Worm (Caenorhabditis elegans): Measurements from ENCODE around the gene W06B4.1.

DNA sequence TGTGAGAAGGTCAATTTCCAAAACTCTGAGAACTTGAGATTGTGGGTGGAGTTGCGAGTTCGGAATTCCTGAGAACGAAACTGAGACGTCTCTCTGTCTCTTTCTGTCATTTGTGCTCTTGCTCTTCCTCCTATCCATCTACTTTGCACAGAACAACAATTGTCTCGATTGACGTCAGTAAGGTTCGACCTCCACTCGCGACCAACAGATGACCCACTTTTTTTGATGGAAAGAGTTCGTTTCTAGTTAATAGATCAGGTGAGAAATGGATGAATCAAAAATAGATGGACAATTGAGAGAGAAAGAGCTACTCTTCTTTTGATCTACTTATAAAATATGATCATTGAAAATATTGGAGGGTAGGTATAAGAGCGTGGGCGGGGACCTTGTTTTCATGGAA lies 23.1 kb downstream of the W06B4.1 start:
- TF ChIP-seq B0035.1 (tag; optimal IDR thresholded peaks at IDR 0.05) (no peak), ztf-25 (GFP tag; IDR thresholded peaks at IDR 0.05) (no peak), nfya-2 (GFP tag; IDR thresholded peaks at IDR 0.05) (no peak), ccch-3 (GFP tag; optimal IDR thresholded peaks at IDR 0.05) (no peak), akir-1 (GFP tag; optimal IDR thresholded peaks at IDR 0.05) (no peak), T26A5.8 (tag; optimal IDR thresholded peaks at IDR 0.05) (no peak), F10E7.11 (tag; optimal IDR thresholded peaks at IDR 0.05) (no peak)

Measured in whole organism, young adult.